Fruit fly (Drosophila melanogaster): Measurements from ENCODE around the gene NimA.

- no peak for TF ChIP-seq CG8478 (optimal IDR thresholded peaks at IDR 0.05)
- TF ChIP-seq CTCF (optimal IDR thresholded peaks at IDR 0.05): no peak
These were observed 6.3 kb downstream of the NimA start, which contains the start of gene NimB1 for dm6 chr2L:13963467-13964122.

Measured in S2 (cell line).